Worm (Caenorhabditis elegans): ENCODE measurements around the gene R02F2.5.
A peak's percentile ranks its signal among the peaks of the same experiment; 100 is the strongest.

Gene R02F2.5

DNA sequence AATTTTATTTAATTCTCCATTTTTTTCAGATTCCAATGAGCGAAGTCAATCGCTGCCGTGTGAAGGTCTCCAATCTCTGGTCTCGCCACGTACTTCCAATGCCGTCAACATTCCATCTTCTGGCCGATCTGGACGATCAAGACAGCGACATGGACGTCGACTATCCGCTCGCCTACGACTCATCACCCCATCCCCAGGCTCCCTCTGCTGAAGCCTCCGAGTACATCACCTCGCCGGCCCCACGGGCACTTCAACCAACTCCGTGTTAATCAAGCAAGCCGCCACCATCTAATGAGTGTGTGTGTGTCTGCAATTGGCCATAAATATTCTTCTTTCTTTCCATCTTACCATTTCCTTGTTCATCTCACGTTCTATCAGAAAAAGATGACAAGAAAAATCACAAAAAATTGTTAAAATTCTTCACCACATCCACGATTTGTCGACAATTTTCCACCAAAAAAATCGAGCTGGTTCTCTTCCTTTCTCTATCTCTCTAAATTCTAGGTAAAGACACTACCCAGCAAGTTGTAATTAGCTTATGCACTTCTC, 26.4 kb downstream of the R02F2.5 start:
- TF ChIP-seq blmp-1 (tag; optimal IDR thresholded peaks at IDR 0.05) (no peak), ets-5 (GFP tag; IDR thresholded peaks at IDR 0.05) (no peak), lir-3 (tag; optimal IDR thresholded peaks at IDR 0.05; ENCODE audit: poor library complexity) (peak; percentile 5), aly-2 (tag; optimal IDR thresholded peaks at IDR 0.05) (peak; percentile 76), hlh-4 (tag; optimal IDR thresholded peaks at IDR 0.05) (no peak), efl-1 (optimal IDR thresholded peaks at IDR 0.05) (no peak), efl-1 (GFP tag; optimal IDR thresholded peaks at IDR 0.05 in 1 of 2) (peak in 1 of 2 experiments; percentile 90), lin-39 (tag; optimal IDR thresholded peaks at IDR 0.05) (no peak), ceh-88 (GFP tag; IDR thresholded peaks at IDR 0.05) (no peak), aha-1 (tag; optimal IDR thresholded peaks at IDR 0.05) (no peak)

DNA sequence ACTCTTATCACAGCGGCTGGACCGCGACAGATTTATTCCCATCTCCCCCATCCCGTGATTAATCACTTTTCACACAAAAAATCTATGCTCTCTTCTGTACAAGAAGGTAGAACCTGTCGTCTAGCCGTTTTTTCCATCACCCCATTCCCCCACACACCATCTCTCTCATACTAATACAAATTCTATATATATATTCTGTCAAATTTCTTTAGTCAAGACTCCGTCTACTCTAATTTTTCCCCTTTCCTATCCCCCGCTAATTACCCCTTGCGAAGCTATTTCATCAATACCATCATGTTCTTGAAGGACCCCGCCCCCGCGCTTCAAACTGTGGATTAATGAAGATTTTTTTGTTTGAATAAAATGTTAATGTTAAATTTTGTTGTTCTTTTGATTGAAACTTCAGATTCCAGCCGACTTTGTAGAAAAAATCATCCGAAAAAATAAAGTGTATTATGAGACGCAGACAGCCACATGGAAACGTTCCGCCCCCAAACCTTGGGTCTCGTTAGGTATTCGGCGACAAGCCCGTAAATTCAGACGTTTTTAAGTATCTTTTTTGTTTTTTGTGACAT, 27.0 kb downstream of the R02F2.5 start:
- TF ChIP-seq nhr-85 (tag): peak; percentile 82
- peak; percentile 51 for TF ChIP-seq nhr-71 (tag; optimal IDR thresholded peaks at IDR 0.05)
- peak in 1 of 2 experiments; percentile 21 for TF ChIP-seq efl-1 (optimal IDR thresholded peaks at IDR 0.05)
- TF ChIP-seq efl-1 (GFP tag; optimal IDR thresholded peaks at IDR 0.05 in 1 of 2): peak in 1 of 2 experiments; percentile 92
- no peak for TF ChIP-seq Y116A8C.19 (tag; optimal IDR thresholded peaks at IDR 0.05; ENCODE audit: borderline replicate concordance)
- no peak for TF ChIP-seq ceh-63 (GFP tag; optimal IDR thresholded peaks at IDR 0.05)
- peak; percentile 26 for TF ChIP-seq nhr-20 (tag; optimal IDR thresholded peaks at IDR 0.05)
- TF ChIP-seq ama-1 (optimal IDR thresholded peaks at IDR 0.05): peak; percentile 97
- peak; percentile 33 for TF ChIP-seq ztf-4 (tag; optimal IDR thresholded peaks at IDR 0.05)
- no peak for TF ChIP-seq ceh-88 (GFP tag; IDR thresholded peaks at IDR 0.05)
- TF ChIP-seq grh-1 (GFP tag; IDR thresholded peaks at IDR 0.05): peak; percentile 55
- TF ChIP-seq swsn-7 (tag; optimal IDR thresholded peaks at IDR 0.05): peak; percentile 14
- no peak for TF ChIP-seq dsc-1 (tag; optimal IDR thresholded peaks at IDR 0.05)
- no peak for TF ChIP-seq egl-13 (tag; optimal IDR thresholded peaks at IDR 0.05)
- no peak for TF ChIP-seq vab-15 (tag; optimal IDR thresholded peaks at IDR 0.05)
- TF ChIP-seq elt-2 (tag; optimal IDR thresholded peaks at IDR 0.05): peak; percentile 61
- peak; percentile 9 for TF ChIP-seq sox-4 (tag; optimal IDR thresholded peaks at IDR 0.05)
- TF ChIP-seq elt-3 (tag; optimal IDR thresholded peaks at IDR 0.05): no peak
- TF ChIP-seq ceh-8 (GFP tag; optimal IDR thresholded peaks at IDR 0.05): no peak
- peak; percentile 33 for TF ChIP-seq nhr-19 (GFP tag; conservative IDR thresholded peaks at IDR 0.05)
- TF ChIP-seq fkh-8 (tag; optimal IDR thresholded peaks at IDR 0.05): peak; percentile 40
- no peak for TF ChIP-seq dpl-1 (GFP tag; optimal IDR thresholded peaks at IDR 0.05)
- TF ChIP-seq sup-37 (GFP tag; optimal IDR thresholded peaks at IDR 0.05): no peak
- TF ChIP-seq nhr-47 (tag; optimal IDR thresholded peaks at IDR 0.05): peak; percentile 55
- TF ChIP-seq lin-14 (GFP tag; optimal IDR thresholded peaks at IDR 0.05): no peak
- peak; percentile 52 for TF ChIP-seq snu-23 (GFP tag; optimal IDR thresholded peaks at IDR 0.05)
- peak in 1 of 2 experiments; percentile 21 for TF ChIP-seq lin-35 (GFP tag; optimal IDR thresholded peaks at IDR 0.05)
- TF ChIP-seq nhr-90 (tag; optimal IDR thresholded peaks at IDR 0.05; ENCODE audit: poor library complexity): peak; percentile 54
- no peak for TF ChIP-seq mdl-1 (tag; optimal IDR thresholded peaks at IDR 0.05)
- no peak for TF ChIP-seq aha-1 (tag; optimal IDR thresholded peaks at IDR 0.05)

DNA sequence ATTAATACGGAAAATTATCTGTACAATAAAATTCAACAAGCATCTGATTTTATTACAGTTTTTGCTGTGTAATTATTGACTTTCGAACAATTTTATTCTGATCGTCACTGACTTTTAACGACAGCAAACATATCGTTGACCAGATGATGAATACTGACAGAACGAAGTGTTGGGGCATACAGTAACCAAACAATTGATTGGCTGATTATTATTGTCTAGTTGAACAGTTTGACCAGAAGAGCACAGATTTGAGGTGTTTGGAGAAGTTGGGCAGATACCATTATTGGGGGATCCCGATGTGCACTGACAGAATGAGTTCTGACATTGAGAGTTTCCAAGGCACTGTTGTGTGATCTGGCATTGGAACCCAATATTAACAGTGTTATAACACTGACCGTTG, 27.8 kb downstream of the R02F2.5 start:
- no peak for TF ChIP-seq dpl-1 (GFP tag; optimal IDR thresholded peaks at IDR 0.05)
- no peak for TF ChIP-seq efl-1 (optimal IDR thresholded peaks at IDR 0.05)
- peak in 1 of 2 experiments; percentile 92 for TF ChIP-seq efl-1 (GFP tag; optimal IDR thresholded peaks at IDR 0.05 in 1 of 2)

DNA sequence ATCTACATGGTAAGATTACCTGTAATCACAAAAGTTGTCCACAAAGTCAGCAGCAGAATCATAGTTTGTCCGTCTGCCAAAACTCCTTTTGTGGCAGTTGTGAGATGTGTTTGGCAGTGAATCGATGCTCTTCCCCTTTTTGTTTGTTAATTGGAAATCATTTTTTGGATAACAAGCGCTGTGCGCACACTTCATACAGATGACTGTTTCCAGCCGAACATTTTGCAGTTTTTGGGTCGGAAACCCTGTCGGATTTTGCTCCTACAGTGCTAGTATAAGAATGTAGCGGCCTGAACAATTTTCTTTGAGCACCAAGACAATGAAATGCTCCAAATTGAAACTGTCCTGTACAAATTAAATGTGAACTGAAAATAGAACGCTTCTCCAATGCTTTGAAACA, 29.6 kb downstream of the R02F2.5 start, which contains the start of gene D1044.7:
TSS of gene D1044.7 (minus strand) at position 101 of the 400 bp plus-strand sequence.
- TF ChIP-seq efl-1 (optimal IDR thresholded peaks at IDR 0.05) (no peak), efl-1 (GFP tag; optimal IDR thresholded peaks at IDR 0.05 in 1 of 2) (peak in 1 of 2 experiments; percentile 42), ama-1 (optimal IDR thresholded peaks at IDR 0.05) (no peak)
